Worm (Caenorhabditis elegans) whole organism, early embryonic: Measurements from ENCODE around the gene B0524.3.
A peak's percentile ranks its signal among the peaks of the same experiment; 100 is the strongest.

Experiments used
- B0310.2 ChIP-seq: sonication (generic microtip); optimal IDR thresholded peaks from 2 replicates; lab custom pipeline; 2016; ENCODE audit warnings: mild to moderate bottlenecking, missing genetic modification characterization, missing compliant biosample characterization
- F13C5.2 ChIP-seq: sonication (generic microtip); optimal IDR thresholded peaks from 2 replicates; lab custom pipeline; 2017; ENCODE audit warnings: mild to moderate bottlenecking, missing genetic modification characterization, inconsistent platforms, missing compliant biosample characterization
- aly-1 ChIP-seq: sonication (generic microtip); optimal IDR thresholded peaks from 2 replicates; lab custom pipeline; 2016; ENCODE audit warnings: missing genetic modification characterization, missing compliant biosample characterization
- ama-1 ChIP-seq: fragments of 150-350 bp; optimal IDR thresholded peaks from 2 replicates; lab custom pipeline; 2014
- ceh-13 ChIP-seq: fragments of 200-800 bp; sonication (Bioruptor generic); optimal IDR thresholded peaks from 2 replicates; lab custom pipeline; 2018; ENCODE audit warnings: mild to moderate bottlenecking, missing genetic modification characterization, missing compliant biosample characterization
- ceh-36 ChIP-seq: sonication (generic microtip); optimal IDR thresholded peaks from 2 replicates; lab custom pipeline; 2016; ENCODE audit warnings: missing genetic modification characterization, inconsistent platforms, missing compliant biosample characterization
- ets-7 ChIP-seq: sonication (generic microtip); optimal IDR thresholded peaks from 2 replicates; lab custom pipeline; 2016; ENCODE audit warnings: missing genotype, missing genetic modification characterization, missing compliant biosample characterization
- flt-1 ChIP-seq: fragments of 200-800 bp; sonication (Bioruptor generic); IDR thresholded peaks from 2 replicates; pipeline ENCODE4 v1.3.6; 2022; ENCODE audit warnings: missing genetic modification characterization, missing compliant biosample characterization
- hmbx-1 ChIP-seq: sonication (generic microtip); optimal IDR thresholded peaks from 2 replicates; lab custom pipeline; 2016; ENCODE audit warnings: mild to moderate bottlenecking, missing genetic modification characterization, missing compliant biosample characterization
- hmg-4 ChIP-seq: fragments of 200-800 bp; sonication (Bioruptor generic); optimal IDR thresholded peaks from 2 replicates; lab custom pipeline; 2018; ENCODE audit warnings: mild to moderate bottlenecking, missing genetic modification characterization, missing compliant biosample characterization
- hnd-1 ChIP-seq: sonication (generic microtip); optimal IDR thresholded peaks from 2 replicates; lab custom pipeline; 2016; ENCODE audit warnings: missing genetic modification characterization, missing compliant biosample characterization
- pes-1 ChIP-seq: fragments of 200-800 bp; sonication (Bioruptor generic); IDR thresholded peaks from 2 replicates; pipeline ENCODE4 v1.3.6; 2022; ENCODE audit warnings: missing genetic modification reagents, missing genetic modification characterization, missing compliant biosample characterization
- scrt-1 ChIP-seq: fragments of 200-800 bp; sonication (Bioruptor generic); IDR thresholded peaks from 2 replicates; pipeline ENCODE4 v1.3.6; 2022; ENCODE audit warnings: missing genetic modification characterization, missing compliant biosample characterization
- sea-1 ChIP-seq: fragments of 200-800 bp; sonication (Bioruptor generic); conservative IDR thresholded peaks from 2 replicates; pipeline ENCODE4 v1.3.6; 2022; ENCODE audit warnings: missing genetic modification characterization, missing compliant biosample characterization
- tbx-11 ChIP-seq: fragments of 200-800 bp; sonication (Bioruptor generic); IDR thresholded peaks from 2 replicates; pipeline ENCODE4 v1.3.6; 2022; ENCODE audit warnings: missing genetic modification characterization, missing compliant biosample characterization
- tbx-37 ChIP-seq: fragments of 200-800 bp; sonication (Bioruptor generic); conservative IDR thresholded peaks from 2 replicates; pipeline ENCODE4 v1.3.6; 2022; ENCODE audit warnings: missing genetic modification reagents, missing genetic modification characterization, missing compliant biosample characterization
- tra-4 ChIP-seq: sonication (generic microtip); optimal IDR thresholded peaks from 2 replicates; lab custom pipeline; 2017; ENCODE audit warnings: missing genetic modification characterization, missing compliant biosample characterization

B0524.3 gene

DNA sequence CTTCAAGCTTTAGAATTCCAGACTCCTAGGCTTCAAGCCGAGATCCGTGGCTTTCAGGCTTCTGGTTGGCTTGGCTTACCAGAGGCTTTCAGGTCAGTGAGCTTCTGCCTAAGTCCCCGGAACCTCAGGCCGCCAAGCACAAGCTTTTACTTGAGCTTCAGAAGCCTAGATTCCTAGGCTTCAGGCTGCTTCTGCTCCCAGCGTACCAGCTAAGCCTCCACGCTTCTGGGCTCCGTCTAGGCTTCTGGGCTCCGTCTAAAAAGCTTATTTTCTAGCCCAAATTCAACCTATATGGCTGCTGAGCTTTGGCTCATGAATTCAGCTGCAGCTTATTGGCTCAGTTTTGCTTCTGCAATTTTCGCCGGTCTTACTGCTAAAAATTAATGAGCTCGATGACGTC lies 38.3 kb downstream of the B0524.3 start:
- TF ChIP-seq hmg-4 (GFP tag; lab: Kevin White, UChicago) (no peak), ets-7 (tag; lab: Kevin White, UChicago) (no peak), hmbx-1 (tag; lab: Kevin White, UChicago) (no peak), tbx-11 (GFP tag; lab: Robert Waterston, UW) (no peak), F13C5.2 (tag; lab: Kevin White, UChicago) (no peak), scrt-1 (no peak), ceh-36 (tag; lab: Kevin White, UChicago) (no peak), aly-1 (tag; lab: Kevin White, UChicago) (no peak)

ce11 chrIII:1926456-1926855 lies 39.0 kb downstream of the B0524.3 start:
- no peak for TF ChIP-seq hmbx-1 (tag; lab: Kevin White, UChicago)
- TF ChIP-seq ama-1 = no peak
- no peak for TF ChIP-seq sea-1
- peak; percentile 42 for TF ChIP-seq ets-7 (tag; lab: Kevin White, UChicago)
- TF ChIP-seq scrt-1 = no peak
- no peak for TF ChIP-seq F13C5.2 (tag; lab: Kevin White, UChicago)
- TF ChIP-seq aly-1 (tag; lab: Kevin White, UChicago) = no peak
- no peak for TF ChIP-seq hnd-1 (tag; lab: Kevin White, UChicago)
- TF ChIP-seq tra-4 (tag; lab: Kevin White, UChicago) = no peak
- TF ChIP-seq tbx-37 (GFP tag; lab: Robert Waterston, UW) = peak; percentile 3; the same call in 1 of the 2 replicates
- no peak for TF ChIP-seq ceh-36 (tag; lab: Kevin White, UChicago)
- no peak for TF ChIP-seq flt-1 (GFP tag; lab: Robert Waterston, UW)
- TF ChIP-seq pes-1 (GFP tag; lab: Robert Waterston, UW) = peak; percentile 12
- no peak for TF ChIP-seq hmg-4 (GFP tag; lab: Kevin White, UChicago)
- no peak for TF ChIP-seq tbx-11 (GFP tag; lab: Robert Waterston, UW)
- TF ChIP-seq ceh-13 = no peak

DNA sequence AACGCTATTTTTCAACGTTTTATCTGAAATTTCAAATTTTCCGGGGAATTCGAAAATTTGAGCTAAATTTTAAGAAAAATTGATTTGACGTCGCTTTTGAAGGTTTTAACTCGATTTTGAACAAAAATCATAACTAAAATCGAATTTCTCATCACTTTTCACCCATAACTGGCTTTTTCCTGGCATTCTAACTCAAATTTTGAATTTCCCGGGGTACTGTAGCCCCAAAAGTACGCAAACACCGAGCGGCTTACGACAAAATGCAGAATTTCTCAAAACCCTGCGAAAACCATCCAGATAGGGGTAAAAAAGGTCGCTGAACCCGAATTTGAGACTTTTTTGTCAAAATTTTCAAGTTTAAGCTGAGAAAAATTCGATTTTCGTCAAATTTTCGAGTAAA lies 39.8 kb downstream of the B0524.3 start:
- TF ChIP-seq tbx-11 (GFP tag; lab: Robert Waterston, UW) = no peak
- no peak for TF ChIP-seq tbx-37 (GFP tag; lab: Robert Waterston, UW)
- TF ChIP-seq scrt-1 = no peak
- TF ChIP-seq sea-1 = no peak
- no peak for TF ChIP-seq pes-1 (GFP tag; lab: Robert Waterston, UW)
- TF ChIP-seq hmbx-1 (tag; lab: Kevin White, UChicago) = no peak
- no peak for TF ChIP-seq ceh-13
- TF ChIP-seq flt-1 (GFP tag; lab: Robert Waterston, UW) = no peak
- TF ChIP-seq ama-1 = no peak
- no peak for TF ChIP-seq hmg-4 (GFP tag; lab: Kevin White, UChicago)
- TF ChIP-seq aly-1 (tag; lab: Kevin White, UChicago) = no peak
- TF ChIP-seq ceh-36 (tag; lab: Kevin White, UChicago) = no peak
- TF ChIP-seq hnd-1 (tag; lab: Kevin White, UChicago) = no peak
- TF ChIP-seq B0310.2 (tag; lab: Kevin White, UChicago) = no peak
- no peak for TF ChIP-seq ets-7 (tag; lab: Kevin White, UChicago)

- no peak for TF ChIP-seq hmg-4 (GFP tag; lab: Kevin White, UChicago)
- no peak for TF ChIP-seq tbx-11 (GFP tag; lab: Robert Waterston, UW)
- TF ChIP-seq aly-1 (tag; lab: Kevin White, UChicago) = peak; percentile 14
- no peak for TF ChIP-seq ets-7 (tag; lab: Kevin White, UChicago)
- no peak for TF ChIP-seq ama-1
- TF ChIP-seq F13C5.2 (tag; lab: Kevin White, UChicago) = no peak
- no peak for TF ChIP-seq ceh-13
- TF ChIP-seq tra-4 (tag; lab: Kevin White, UChicago) = no peak
These were observed 41.5 kb downstream of the B0524.3 start for ce11 chrIII:1928741-1929499.

DNA sequence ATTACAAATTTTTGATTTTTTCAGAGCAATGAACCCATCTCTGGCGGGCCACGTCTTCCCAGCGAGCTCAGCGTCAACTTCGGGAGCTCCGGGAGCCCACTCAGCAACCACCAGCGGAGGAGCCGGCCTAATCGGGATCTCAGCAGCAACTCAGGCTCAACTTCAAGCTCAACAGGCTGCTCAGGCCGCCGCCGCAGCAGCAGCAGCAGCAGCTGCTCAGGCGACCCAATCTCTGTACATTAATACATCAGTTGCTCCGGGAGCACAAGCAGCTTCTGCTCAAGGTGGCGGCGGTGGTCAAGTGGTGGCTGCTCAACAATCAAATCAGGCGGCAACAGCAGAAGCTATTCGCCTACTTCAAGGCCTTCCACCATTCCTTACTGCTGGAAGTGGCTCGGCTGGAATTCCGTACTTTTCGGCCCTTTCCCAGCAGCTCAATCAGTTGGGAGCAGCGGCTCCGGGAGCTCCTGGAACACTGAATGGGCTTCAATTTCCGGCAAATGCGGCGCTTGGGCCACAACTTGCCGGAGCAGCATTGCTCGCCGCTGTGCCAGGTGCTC lies 43.3 kb downstream of the B0524.3 start:
- TF ChIP-seq ets-7 (tag; lab: Kevin White, UChicago) (no peak), pes-1 (GFP tag; lab: Robert Waterston, UW) (no peak), hmg-4 (GFP tag; lab: Kevin White, UChicago) (no peak), scrt-1 (no peak), tra-4 (tag; lab: Kevin White, UChicago) (no peak), B0310.2 (tag; lab: Kevin White, UChicago) (no peak), ama-1 (no peak), hmbx-1 (tag; lab: Kevin White, UChicago) (no peak), flt-1 (GFP tag; lab: Robert Waterston, UW) (no peak), sea-1 (no peak), aly-1 (tag; lab: Kevin White, UChicago) (no peak), tbx-11 (GFP tag; lab: Robert Waterston, UW) (no peak), F13C5.2 (tag; lab: Kevin White, UChicago) (no peak), ceh-13 (no peak)

DNA sequence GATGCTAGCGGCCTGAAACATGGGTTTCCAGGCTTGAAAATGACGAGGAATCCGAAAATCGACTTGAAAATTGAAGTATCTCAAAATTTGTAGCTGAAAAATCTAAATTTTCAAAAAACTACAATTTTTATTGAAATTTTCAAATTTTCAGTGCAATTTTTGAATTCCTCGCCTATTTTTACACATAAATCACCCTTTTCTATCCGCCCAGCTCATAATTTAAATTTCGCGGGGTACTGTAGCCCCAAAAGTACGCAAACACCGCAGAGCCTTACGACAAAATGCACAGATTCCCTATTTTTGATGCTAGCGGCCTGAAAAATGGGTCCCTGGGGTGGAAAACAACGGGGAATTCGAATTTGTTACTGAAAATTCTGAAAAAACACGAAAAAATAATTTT lies 44.1 kb downstream of the B0524.3 start:
- TF ChIP-seq tbx-37 (GFP tag; lab: Robert Waterston, UW) (no peak), tbx-11 (GFP tag; lab: Robert Waterston, UW) (no peak), ceh-36 (tag; lab: Kevin White, UChicago) (no peak), ets-7 (tag; lab: Kevin White, UChicago) (no peak), pes-1 (GFP tag; lab: Robert Waterston, UW) (no peak), hmbx-1 (tag; lab: Kevin White, UChicago) (no peak), hnd-1 (tag; lab: Kevin White, UChicago) (no peak), F13C5.2 (tag; lab: Kevin White, UChicago) (no peak), ceh-13 (no peak), tra-4 (tag; lab: Kevin White, UChicago) (no peak), aly-1 (tag; lab: Kevin White, UChicago) (no peak), hmg-4 (GFP tag; lab: Kevin White, UChicago) (no peak), scrt-1 (no peak), ama-1 (no peak), flt-1 (GFP tag; lab: Robert Waterston, UW) (no peak), sea-1 (no peak), B0310.2 (tag; lab: Kevin White, UChicago) (no peak)
